Worm (Caenorhabditis elegans) whole organism, young adult: ENCODE measurements around the gene irg-8.

ENCODE experiments used
- B0019.2 ChIP-seq: fragments of 200-800 bp; sonication (Bioruptor generic); conservative IDR thresholded peaks from 2 replicates; pipeline ENCODE4 v1.3.6; 2022; ENCODE audit warnings: missing genetic modification reagents, missing genetic modification characterization, missing compliant biosample characterization
- B0261.1 ChIP-seq: sonication (generic microtip); optimal IDR thresholded peaks from 2 replicates; lab custom pipeline; 2016; ENCODE audit warnings: mild to moderate bottlenecking, missing genetic modification characterization, moderate library complexity, missing compliant biosample characterization
- F23B12.7 ChIP-seq: sonication (generic microtip); optimal IDR thresholded peaks from 2 replicates; lab custom pipeline; 2017; ENCODE audit warnings: missing genetic modification characterization, mild to moderate bottlenecking, missing compliant biosample characterization, antibody characterized with exemption, moderate library complexity; ENCODE audit not compliant: insufficient read depth
- F57A8.1 ChIP-seq: fragments of 200-800 bp; sonication (Bioruptor generic); optimal IDR thresholded peaks from 2 replicates; lab custom pipeline; 2018; ENCODE audit warnings: mild to moderate bottlenecking, missing genetic modification characterization, moderate library complexity, missing compliant biosample characterization
- Y53F4B.3 ChIP-seq: fragments of 200-800 bp; sonication (Bioruptor generic); IDR thresholded peaks from 2 replicates; pipeline ENCODE4 v1.3.6; 2022; ENCODE audit warnings: missing genetic modification reagents, missing genetic modification characterization, missing compliant biosample characterization
- Y53G8AR.9 ChIP-seq: fragments of 200-800 bp; sonication (Bioruptor generic); conservative IDR thresholded peaks from 2 replicates; pipeline ENCODE4 v1.3.6; 2022; ENCODE audit warnings: missing genetic modification reagents, missing genetic modification characterization, missing compliant biosample characterization
- aptf-2 ChIP-seq: fragments of 200-800 bp; sonication (Bioruptor generic); conservative IDR thresholded peaks from 2 replicates; pipeline ENCODE4 v1.3.6; 2022; ENCODE audit warnings: missing genetic modification reagents, missing genetic modification characterization, missing compliant biosample characterization
- aptf-3 ChIP-seq: fragments of 200-800 bp; sonication (Bioruptor generic); IDR thresholded peaks from 2 replicates; pipeline ENCODE4 v1.3.6; 2022; ENCODE audit warnings: missing genetic modification characterization, missing compliant biosample characterization
- atf-7 ChIP-seq: sonication (generic microtip); optimal IDR thresholded peaks from 2 replicates; lab custom pipeline; 2017; ENCODE audit warnings: mild to moderate bottlenecking, missing genetic modification characterization, missing compliant biosample characterization
- cebp-1 ChIP-seq, 2 experiments: fragments of 200-800 bp in 1 of 2; sonication (Bioruptor generic) in 1 of 2; sonication (generic microtip) in 1 of 2; IDR thresholded peaks in 1 of 2; optimal IDR thresholded peaks in 1 of 2; 2 replicates each; pipeline versions ENCODE4 v1.3.6 to Lab custom; 2017 to 2022; ENCODE audit warnings: missing compliant biosample characterization in 2 of 2, missing genetic modification characterization in 2 of 2, mild to moderate bottlenecking in 1 of 2, missing genetic modification reagents in 1 of 2, moderate library complexity in 1 of 2
- cebp-2 ChIP-seq: fragments of 200-800 bp; sonication (Bioruptor generic); IDR thresholded peaks from 2 replicates; pipeline ENCODE4 v1.3.6; 2022; ENCODE audit warnings: missing genetic modification characterization, missing compliant biosample characterization
- dox-1 ChIP-seq: fragments of 200-800 bp; sonication (Bioruptor generic); IDR thresholded peaks from 2 replicates; pipeline ENCODE4 v1.3.6; 2022; ENCODE audit warnings: missing genetic modification reagents, missing genetic modification characterization, missing compliant biosample characterization
- hmg-1.2 ChIP-seq: fragments of 200-800 bp; sonication (Bioruptor generic); IDR thresholded peaks from 2 replicates; pipeline ENCODE4 v1.3.6; 2022; ENCODE audit warnings: missing genetic modification reagents, missing genetic modification characterization, missing compliant biosample characterization
- let-526 ChIP-seq: fragments of 200-800 bp; sonication (Bioruptor generic); IDR thresholded peaks from 2 replicates; pipeline ENCODE4 v1.3.6; 2022; ENCODE audit warnings: missing genetic modification reagents, missing genetic modification characterization, missing compliant biosample characterization
- let-607 ChIP-seq, 2 experiments: fragments of 200-800 bp in 1 of 2; sonication (Bioruptor generic) in 1 of 2; sonication (generic microtip) in 1 of 2; optimal IDR thresholded peaks; 2 replicates each; lab custom pipeline; 2016 to 2018; ENCODE audit warnings: mild to moderate bottlenecking in 2 of 2, missing compliant biosample characterization in 2 of 2, missing genetic modification characterization in 2 of 2, moderate library complexity in 2 of 2, missing genotype in 1 of 2
- lin-26 ChIP-seq: fragments of 200-800 bp; sonication (Bioruptor generic); IDR thresholded peaks from 2 replicates; pipeline ENCODE4 v1.3.6; 2022; ENCODE audit warnings: missing genetic modification reagents, missing genetic modification characterization, missing compliant biosample characterization
- lin-40 ChIP-seq: sonication (generic microtip); optimal IDR thresholded peaks from 2 replicates; lab custom pipeline; 2016; ENCODE audit warnings: missing genetic modification characterization, mild to moderate bottlenecking, missing compliant biosample characterization, missing genotype, missing genetic modification reagents
- lir-1 ChIP-seq: fragments of 200-800 bp; sonication (Bioruptor generic); conservative IDR thresholded peaks from 2 replicates; pipeline ENCODE4 v1.3.6; 2022; ENCODE audit warnings: missing genetic modification reagents, missing genetic modification characterization, missing compliant biosample characterization
- lsy-27 ChIP-seq: sonication (generic microtip); optimal IDR thresholded peaks from 2 replicates; lab custom pipeline; 2017; ENCODE audit warnings: missing genetic modification characterization, mild to moderate bottlenecking, missing compliant biosample characterization, antibody characterized with exemption, missing genotype, borderline replicate concordance; ENCODE audit not compliant: insufficient read depth
- mes-4 ChIP-seq: sonication (generic microtip); optimal IDR thresholded peaks from 2 replicates; lab custom pipeline; 2016; ENCODE audit warnings: missing genotype, missing genetic modification characterization, missing compliant biosample characterization
- mxl-1 ChIP-seq: sonication (generic microtip); optimal IDR thresholded peaks from 2 replicates; lab custom pipeline; 2016; ENCODE audit warnings: missing genetic modification characterization, missing compliant biosample characterization
- nfya-2 ChIP-seq: fragments of 200-800 bp; sonication (Bioruptor generic); IDR thresholded peaks from 2 replicates; pipeline ENCODE4 v1.3.6; 2022; ENCODE audit warnings: missing genetic modification reagents, missing genetic modification characterization, missing compliant biosample characterization
- nfyb-1 ChIP-seq: fragments of 200-800 bp; sonication (Bioruptor generic); IDR thresholded peaks from 2 replicates; pipeline ENCODE4 v1.3.6; 2022; ENCODE audit warnings: missing genetic modification reagents, missing genetic modification characterization, missing compliant biosample characterization
- nhr-120 ChIP-seq: fragments of 200-800 bp; sonication (Bioruptor generic); IDR thresholded peaks from 2 replicates; pipeline ENCODE4 v1.3.6; 2022; ENCODE audit warnings: missing genetic modification characterization, missing compliant biosample characterization
- nhr-80 ChIP-seq: sonication (generic microtip); optimal IDR thresholded peaks from 2 replicates; lab custom pipeline; 2016; ENCODE audit warnings: missing genetic modification characterization, missing compliant biosample characterization
- pbrm-1 ChIP-seq: fragments of 200-800 bp; sonication (Bioruptor generic); IDR thresholded peaks from 2 replicates; pipeline ENCODE4 v1.3.6; 2022; ENCODE audit warnings: missing genetic modification reagents, missing genetic modification characterization, missing compliant biosample characterization
- pha-4 ChIP-seq: fragments of 150-350 bp; sonication (generic microtip); optimal IDR thresholded peaks from 2 replicates; lab custom pipeline; 2014; ENCODE audit warnings: missing biosample characterization, missing genetic modification reagents, missing genetic modification characterization
- sdz-38 ChIP-seq: sonication (generic microtip); optimal IDR thresholded peaks from 2 replicates; lab custom pipeline; 2016; ENCODE audit warnings: missing genotype, missing genetic modification characterization, missing compliant biosample characterization
- sea-2 ChIP-seq: fragments of 200-800 bp; sonication (Bioruptor generic); IDR thresholded peaks from 2 replicates; pipeline ENCODE4 v1.3.6; 2022; ENCODE audit warnings: missing genetic modification characterization, missing compliant biosample characterization
- snpc-1.1 ChIP-seq: sonication (generic microtip); optimal IDR thresholded peaks from 2 replicates; lab custom pipeline; 2017; ENCODE audit warnings: missing genetic modification characterization, mild to moderate bottlenecking, missing compliant biosample characterization, antibody characterized with exemption, moderate library complexity, missing genotype, missing genetic modification reagents; ENCODE audit not compliant: insufficient read depth
- snpc-3.4 ChIP-seq: sonication (generic microtip); optimal IDR thresholded peaks from 2 replicates; lab custom pipeline; 2017; ENCODE audit warnings: missing genetic modification characterization, mild to moderate bottlenecking, missing compliant biosample characterization, antibody characterized with exemption, moderate library complexity, missing genotype, missing genetic modification reagents
- snpc-4 ChIP-seq, 5 experiments: fragments of 150-350 bp in 1 of 5; sonication (generic microtip) in 4 of 5; optimal IDR thresholded peaks; 2 replicates each; lab custom pipeline; 2014 to 2018; ENCODE audit warnings: missing genetic modification characterization in 5 of 5, missing biosample characterization in 3 of 5, antibody characterized with exemption in 2 of 5, mild to moderate bottlenecking in 2 of 5, missing compliant biosample characterization in 2 of 5, missing genotype in 2 of 5, moderate library complexity in 2 of 5, missing genetic modification reagents in 1 of 5
- unc-62 ChIP-seq: fragments of 150-350 bp; optimal IDR thresholded peaks from 2 replicates; lab custom pipeline; 2014; ENCODE audit warnings: missing biosample characterization, missing genetic modification reagents, missing genetic modification characterization

The irg-8 gene

ce11 chrV:417656-418353 is at the start of gene irg-8:
irg-8 (minus strand) TSS chrV:417706.
- TF ChIP-seq F23B12.7 (tag; lab: Kevin White, UChicago) (no peak), snpc-4 (GFP tag; optimal IDR thresholded peaks at IDR 0.05; lab: Kevin White, UChicago) (no peak), snpc-4 (tag; optimal IDR thresholded peaks at IDR 0.05; lab: Kevin White, UChicago) (no peak), let-607 (tag; optimal IDR thresholded peaks at IDR 0.05; lab: Kevin White, UChicago) (peak in 1 of 2 experiments; percentile 45), nhr-80 (tag; lab: Kevin White, UChicago) (peak; percentile 35), dox-1 (GFP tag; lab: Robert Waterston, UW) (no peak), atf-7 (tag; lab: Kevin White, UChicago) (peak; percentile 79), unc-62 (peak; percentile 70), mes-4 (tag; lab: Kevin White, UChicago) (no peak)

ce11 chrV:465355-465754 is 47.8 kb upstream of the irg-8 start:
- no peak for TF ChIP-seq B0019.2 (GFP tag; lab: Robert Waterston, UW)
- TF ChIP-seq lir-1 (GFP tag; lab: Robert Waterston, UW): no peak
- no peak for TF ChIP-seq Y53F4B.3 (GFP tag; lab: Robert Waterston, UW)
- no peak for TF ChIP-seq nhr-120 (GFP tag; lab: Robert Waterston, UW)
- no peak for TF ChIP-seq let-526

DNA sequence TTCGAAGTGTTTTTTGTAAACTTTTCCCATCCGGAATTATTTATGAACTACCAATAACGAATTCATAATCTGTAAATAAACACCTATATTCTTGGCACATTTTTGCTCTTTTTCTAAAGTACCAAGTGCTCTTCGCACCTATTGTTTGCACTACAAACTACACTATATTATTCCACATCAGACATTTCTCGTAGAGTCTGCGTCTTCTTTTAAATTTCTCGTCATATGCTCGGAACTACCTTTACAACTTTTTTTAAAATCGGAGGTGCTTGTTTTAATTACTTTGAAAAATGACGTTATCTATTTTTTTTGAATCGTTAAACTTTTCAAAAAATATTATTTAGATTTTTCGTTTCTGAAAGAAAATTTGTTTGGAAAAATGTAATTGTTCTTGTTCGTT is 47.3 kb upstream of the irg-8 start, which contains the start of gene nhr-201:
TSS of gene nhr-201 (plus strand) at position 29 of the 400 bp plus-strand sequence.
- TF ChIP-seq Y53G8AR.9 (GFP tag; lab: Robert Waterston, UW) (no peak), nhr-80 (tag; lab: Kevin White, UChicago) (peak; percentile 11)

DNA sequence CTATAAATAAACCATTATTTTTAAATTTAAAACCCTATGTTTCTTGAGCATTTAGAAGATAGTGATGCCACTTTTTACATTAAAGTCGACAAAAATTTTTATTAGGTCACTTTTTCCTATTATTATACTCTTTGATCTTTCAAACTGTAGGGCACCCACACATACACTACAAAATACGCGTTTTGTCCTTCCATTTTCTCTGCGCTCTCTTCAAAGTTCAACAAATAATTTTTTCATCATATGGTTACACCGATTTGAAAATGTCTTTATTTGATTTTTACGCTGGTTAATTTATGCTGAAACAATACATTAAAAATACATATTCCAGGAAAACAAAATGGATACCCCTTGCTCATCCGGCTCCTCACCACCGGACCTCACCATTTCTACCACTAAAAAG is 44.8 kb upstream of the irg-8 start, which contains the start of gene nhr-202:
TSS of gene nhr-202 (plus strand) at position 326 of the 400 bp plus-strand sequence.
- peak; percentile 49 for TF ChIP-seq nhr-80 (tag; lab: Kevin White, UChicago)
- TF ChIP-seq sdz-38: no peak

- TF ChIP-seq nhr-80 (tag; lab: Kevin White, UChicago) (peak; percentile 67), pbrm-1 (GFP tag; lab: Robert Waterston, UW) (no peak), B0261.1 (tag; lab: Kevin White, UChicago) (no peak)
Measured at ce11 chrV:459464-459863, 42.0 kb upstream of the irg-8 start, which contains the start of gene nhr-203. nhr-203 (plus strand) TSS chrV:459795.

DNA sequence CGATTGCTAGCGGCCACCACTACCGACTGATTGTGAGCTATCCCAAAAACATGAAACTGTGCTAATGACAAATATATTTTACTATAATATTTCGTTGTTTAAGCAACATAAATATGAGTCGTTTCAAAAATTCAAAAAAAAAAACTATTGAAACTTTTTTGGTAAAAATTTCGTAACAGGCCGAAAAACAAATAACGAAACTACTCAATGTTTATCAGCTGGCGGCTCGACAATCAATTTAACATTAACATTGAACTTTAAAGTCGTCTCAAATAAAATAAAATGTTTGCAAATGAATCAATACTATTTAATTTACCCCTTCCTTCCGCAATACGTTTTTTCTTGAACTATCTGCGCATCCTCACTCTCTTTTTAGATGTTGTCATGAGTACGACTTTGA is 40.3 kb upstream of the irg-8 start:
- TF ChIP-seq cebp-1 (GFP tag; IDR thresholded peaks at IDR 0.05; lab: Robert Waterston, UW) (no peak), cebp-1 (tag; optimal IDR thresholded peaks at IDR 0.05; lab: Kevin White, UChicago) (peak; percentile 72), mxl-1 (tag; lab: Kevin White, UChicago) (no peak), pha-4 (tag; lab: Kevin White, UChicago) (peak; percentile 5), B0261.1 (tag; lab: Kevin White, UChicago) (no peak), aptf-2 (GFP tag; lab: Robert Waterston, UW) (no peak)

ce11 chrV:453569-453968 is 36.1 kb upstream of the irg-8 start, which contains the start of gene nhr-98:
nhr-98 (plus strand) TSS chrV:453869.
- TF ChIP-seq snpc-3.4: no peak
- TF ChIP-seq hmg-1.2 (GFP tag; lab: Robert Waterston, UW): no peak
- TF ChIP-seq F57A8.1 (GFP tag; lab: Kevin White, UChicago): no peak
- no peak for TF ChIP-seq aptf-3 (GFP tag; lab: Robert Waterston, UW)
- TF ChIP-seq lsy-27 (tag; lab: Kevin White, UChicago): no peak
- TF ChIP-seq nfyb-1 (GFP tag; lab: Robert Waterston, UW): no peak
- no peak for TF ChIP-seq snpc-1.1 (tag; lab: Kevin White, UChicago)
- TF ChIP-seq cebp-2: no peak
- no peak for TF ChIP-seq lin-26 (GFP tag; lab: Robert Waterston, UW)
- TF ChIP-seq F23B12.7 (tag; lab: Kevin White, UChicago): no peak
- no peak for TF ChIP-seq lin-40 (tag; lab: Kevin White, UChicago)
- TF ChIP-seq nfya-2 (GFP tag; lab: Robert Waterston, UW): no peak
- TF ChIP-seq sea-2 (GFP tag; lab: Robert Waterston, UW): no peak
- TF ChIP-seq B0261.1 (tag; lab: Kevin White, UChicago): no peak
- TF ChIP-seq, all 124 proteins: peak for 0
